Worm (Caenorhabditis elegans): Measurements from ENCODE around the gene C54D1.7.

DNA sequence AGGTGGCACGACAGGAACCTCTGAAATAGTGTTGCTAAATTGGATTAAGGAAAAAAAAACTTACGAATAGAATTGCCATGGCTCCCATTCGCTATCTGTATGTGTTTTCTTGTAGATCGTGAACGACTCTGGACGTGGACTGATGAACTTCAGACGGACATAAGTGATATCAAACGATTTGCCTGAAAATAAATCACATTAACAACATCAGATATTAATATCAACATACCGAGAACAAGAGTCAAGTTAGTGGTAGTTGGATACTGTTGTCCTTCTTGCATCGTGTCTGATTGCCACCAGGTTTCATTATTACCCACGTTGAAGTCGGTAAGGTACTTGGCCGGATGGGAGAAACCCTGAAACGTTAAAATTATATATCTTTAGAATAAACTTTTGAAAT lies 6.2 kb downstream of the C54D1.7 start:
- TF ChIP-seq dpl-1 (GFP tag; optimal IDR thresholded peaks at IDR 0.05) (no peak), ceh-28 (tag; optimal IDR thresholded peaks at IDR 0.05) (no peak), aly-2 (tag; optimal IDR thresholded peaks at IDR 0.05) (no peak)

Data from whole organism, L4 larva.